Worm (Caenorhabditis elegans): Measurements from ENCODE around the gene Y46G5A.7.

Y46G5A.7 gene

ce11 chrII:12798814-12799213, 42.7 kb upstream of the Y46G5A.7 start (continued):
- no peak for TF ChIP-seq ama-1 (optimal IDR thresholded peaks at IDR 0.05)
- peak; percentile 58 for TF ChIP-seq tbx-2 (tag; optimal IDR thresholded peaks at IDR 0.05)
- peak; percentile 87 for TF ChIP-seq nhr-23 (tag; optimal IDR thresholded peaks at IDR 0.05)
- TF ChIP-seq ceh-82 (tag; optimal IDR thresholded peaks at IDR 0.05): no peak
- TF ChIP-seq zag-1 (tag; optimal IDR thresholded peaks at IDR 0.05): no peak
- TF ChIP-seq eor-1 (tag; optimal IDR thresholded peaks at IDR 0.05): no peak
- TF ChIP-seq pqm-1 (tag; optimal IDR thresholded peaks at IDR 0.05): peak; percentile 94
- no peak for TF ChIP-seq ZK546.5 (tag; optimal IDR thresholded peaks at IDR 0.05)
- peak; percentile 11 for TF ChIP-seq nhr-77 (tag; optimal IDR thresholded peaks at IDR 0.05)
- TF ChIP-seq elt-3 (tag; optimal IDR thresholded peaks at IDR 0.05): peak in 1 of 3 experiments; percentile 71
- TF ChIP-seq unc-39 (tag; optimal IDR thresholded peaks at IDR 0.05): no peak
- TF ChIP-seq lsy-12 (tag; optimal IDR thresholded peaks at IDR 0.05): peak; percentile 71

ce11 chrII:12797211-12797794, 41.2 kb upstream of the Y46G5A.7 start:
- no peak for TF ChIP-seq nhr-76 (tag; optimal IDR thresholded peaks at IDR 0.05)
- no peak for TF ChIP-seq lin-39 (tag; optimal IDR thresholded peaks at IDR 0.05)
- TF ChIP-seq jun-1 (tag; optimal IDR thresholded peaks at IDR 0.05): peak; percentile 57
- peak; percentile 88 for TF ChIP-seq elt-2 (tag; optimal IDR thresholded peaks at IDR 0.05)
- peak; percentile 78 for TF ChIP-seq ama-1 (optimal IDR thresholded peaks at IDR 0.05)
- peak; percentile 9 for TF ChIP-seq hmg-11 (tag; optimal IDR thresholded peaks at IDR 0.05)
- no peak for TF ChIP-seq fkh-2 (tag; optimal IDR thresholded peaks at IDR 0.05)
- TF ChIP-seq lin-15B (tag; optimal IDR thresholded peaks at IDR 0.05): peak; percentile 8
- TF ChIP-seq nfya-1 (tag; optimal IDR thresholded peaks at IDR 0.05; ENCODE audit: insufficient read depth): peak; percentile 6
- TF ChIP-seq ceh-16 (tag; optimal IDR thresholded peaks at IDR 0.05): no peak
- no peak for TF ChIP-seq ztf-11 (tag; optimal IDR thresholded peaks at IDR 0.05)
- peak; percentile 94 for TF ChIP-seq pqm-1 (tag; optimal IDR thresholded peaks at IDR 0.05)
- TF ChIP-seq tbx-2 (tag; optimal IDR thresholded peaks at IDR 0.05): no peak
- TF ChIP-seq pha-4 (tag; optimal IDR thresholded peaks at IDR 0.05): peak; percentile 54
- peak; percentile 34 for TF ChIP-seq fkh-10 (GFP tag; optimal IDR thresholded peaks at IDR 0.05)
- TF ChIP-seq nhr-43 (tag; optimal IDR thresholded peaks at IDR 0.05; ENCODE audit: poor library complexity, severe bottlenecking): peak; percentile 16

ce11 chrII:12796040-12796502, 39.9 kb upstream of the Y46G5A.7 start, which contains the start of gene cpt-1:
cpt-1 (minus strand) TSS chrII:12796452.
- no peak for TF ChIP-seq fos-1 (tag; optimal IDR thresholded peaks at IDR 0.05)
- peak; percentile 36 for TF ChIP-seq elt-2 (tag; optimal IDR thresholded peaks at IDR 0.05)
- no peak for TF ChIP-seq mdl-1 (tag; optimal IDR thresholded peaks at IDR 0.05)
- TF ChIP-seq pha-4 (tag; optimal IDR thresholded peaks at IDR 0.05): no peak
- peak; percentile 23 for TF ChIP-seq nhr-43 (tag; optimal IDR thresholded peaks at IDR 0.05; ENCODE audit: poor library complexity, severe bottlenecking)
- TF ChIP-seq sea-2 (GFP tag; optimal IDR thresholded peaks at IDR 0.05): no peak
- no peak for TF ChIP-seq daf-12 (tag; optimal IDR thresholded peaks at IDR 0.05)
- peak; percentile 12 for TF ChIP-seq ama-1 (optimal IDR thresholded peaks at IDR 0.05)
- no peak for TF ChIP-seq ceh-9 (tag; optimal IDR thresholded peaks at IDR 0.05)

ce11 chrII:12795188-12795587, 39.1 kb upstream of the Y46G5A.7 start:
- TF ChIP-seq lsy-12 (tag; optimal IDR thresholded peaks at IDR 0.05): peak; percentile 47
- no peak for TF ChIP-seq pqm-1 (tag; optimal IDR thresholded peaks at IDR 0.05)
- peak; percentile 37 for TF ChIP-seq nhr-43 (tag; optimal IDR thresholded peaks at IDR 0.05; ENCODE audit: poor library complexity, severe bottlenecking)
- TF ChIP-seq nhr-76 (tag; optimal IDR thresholded peaks at IDR 0.05): no peak
- TF ChIP-seq tbx-2 (tag; optimal IDR thresholded peaks at IDR 0.05): peak; percentile 3

- TF ChIP-seq daf-12 (tag; optimal IDR thresholded peaks at IDR 0.05) (no peak), ama-1 (optimal IDR thresholded peaks at IDR 0.05) (no peak), nhr-28 (tag; optimal IDR thresholded peaks at IDR 0.05) (no peak), mdl-1 (tag; optimal IDR thresholded peaks at IDR 0.05) (no peak), nfya-1 (tag; optimal IDR thresholded peaks at IDR 0.05; ENCODE audit: insufficient read depth) (peak; percentile 98)
These were observed 34.3 kb upstream of the Y46G5A.7 start for ce11 chrII:12790392-12790791.

- no peak for TF ChIP-seq unc-39 (tag; optimal IDR thresholded peaks at IDR 0.05)
- no peak for TF ChIP-seq daf-12 (tag; optimal IDR thresholded peaks at IDR 0.05)
- no peak for TF ChIP-seq ZK546.5 (tag; optimal IDR thresholded peaks at IDR 0.05)
- no peak for TF ChIP-seq unc-62 (GFP tag; optimal IDR thresholded peaks at IDR 0.05)
- no peak for TF ChIP-seq skn-1 (tag; optimal IDR thresholded peaks at IDR 0.05)
- no peak for TF ChIP-seq eor-1 (tag; optimal IDR thresholded peaks at IDR 0.05)
- TF ChIP-seq ama-1 (optimal IDR thresholded peaks at IDR 0.05): no peak
- no peak for TF ChIP-seq lsy-12 (tag; optimal IDR thresholded peaks at IDR 0.05)
- no peak for TF ChIP-seq pqm-1 (tag; optimal IDR thresholded peaks at IDR 0.05)
- TF ChIP-seq hmg-11 (tag; optimal IDR thresholded peaks at IDR 0.05): no peak
- no peak for TF ChIP-seq jun-1 (tag; optimal IDR thresholded peaks at IDR 0.05)
- TF ChIP-seq fkh-2 (tag; optimal IDR thresholded peaks at IDR 0.05): no peak
- no peak for TF ChIP-seq nhr-237 (tag; optimal IDR thresholded peaks at IDR 0.05)
- TF ChIP-seq nhr-76 (tag; optimal IDR thresholded peaks at IDR 0.05): no peak
- no peak for TF ChIP-seq ztf-11 (tag; optimal IDR thresholded peaks at IDR 0.05)
- TF ChIP-seq R02D3.7 (tag; optimal IDR thresholded peaks at IDR 0.05): no peak
- TF ChIP-seq nfya-1 (tag; optimal IDR thresholded peaks at IDR 0.05; ENCODE audit: insufficient read depth): no peak
These were observed 33.4 kb upstream of the Y46G5A.7 start for ce11 chrII:12789497-12789896.

Data from whole organism, L3 larva.